Worm (Caenorhabditis elegans) whole organism, L4 larva: Measurements from ENCODE around the gene F49H12.3.

Source experiments
- daf-19 ChIP-seq: fragments of 200-800 bp; sonication (Bioruptor generic); conservative IDR thresholded peaks from 2 replicates; pipeline ENCODE4 v1.3.6; 2022; ENCODE audit warnings: missing genetic modification characterization, missing compliant biosample characterization
- dmd-6 ChIP-seq: fragments of 200-800 bp; sonication (Bioruptor generic); IDR thresholded peaks from 2 replicates; pipeline ENCODE4 v1.3.6; 2022; ENCODE audit warnings: missing genetic modification reagents, missing genetic modification characterization, missing compliant biosample characterization
- hlh-30 ChIP-seq: sonication (generic microtip); optimal IDR thresholded peaks from 2 replicates; lab custom pipeline; 2017; ENCODE audit warnings: antibody characterized with exemption, mild to moderate bottlenecking, missing genetic modification characterization, missing compliant biosample characterization; ENCODE audit not compliant: insufficient read depth
- hmg-1.1 ChIP-seq: fragments of 200-800 bp; sonication (Bioruptor generic); IDR thresholded peaks from 2 replicates; pipeline ENCODE4 v1.3.6; 2022; ENCODE audit warnings: missing genetic modification reagents, missing genetic modification characterization, missing compliant biosample characterization
- lsy-2 ChIP-seq, 2 experiments: fragments of 150-350 bp in 1 of 2; sonication (generic microtip) in 1 of 2; optimal IDR thresholded peaks; 2 replicates each; lab custom pipeline; 2014 to 2017; ENCODE audit warnings: missing biosample characterization in 2 of 2, missing genetic modification characterization in 2 of 2
- mes-2 ChIP-seq: sonication (generic microtip); optimal IDR thresholded peaks from 2 replicates; lab custom pipeline; 2016; ENCODE audit warnings: missing genotype, mild to moderate bottlenecking, missing genetic modification characterization, missing compliant biosample characterization; ENCODE audit not compliant: poor library complexity, severe bottlenecking
- mxl-2 ChIP-seq: fragments of 200-800 bp; sonication (Bioruptor generic); conservative IDR thresholded peaks from 2 replicates; pipeline ENCODE4 v1.3.6; 2022; ENCODE audit warnings: missing genetic modification reagents, missing genetic modification characterization, missing compliant biosample characterization
- nhr-42 ChIP-seq: fragments of 200-800 bp; sonication (Bioruptor generic); IDR thresholded peaks from 2 replicates; pipeline ENCODE4 v1.3.6; 2022; ENCODE audit warnings: missing genetic modification characterization, missing compliant biosample characterization
- saeg-2 ChIP-seq: fragments of 200-800 bp; sonication (Bioruptor generic); IDR thresholded peaks from 2 replicates; pipeline ENCODE4 v1.3.6; 2022; ENCODE audit warnings: missing genetic modification reagents, missing genetic modification characterization, missing compliant biosample characterization
- set-16 ChIP-seq: fragments of 200-800 bp; sonication (Bioruptor generic); IDR thresholded peaks from 2 replicates; pipeline ENCODE4 v1.3.6; 2022; ENCODE audit warnings: missing genetic modification reagents, missing genetic modification characterization, missing compliant biosample characterization

The F49H12.3 gene

ce11 chrX:2130141-2130540 lies 46.0 kb downstream of the F49H12.3 start, which contains the start of gene F53B1.8:
F53B1.8 (minus strand) TSS chrX:2130241.
- TF ChIP-seq mxl-2 (no peak), daf-19 (GFP tag; lab: Robert Waterston, UW) (no peak), saeg-2 (GFP tag; lab: Robert Waterston, UW) (no peak), nhr-42 (GFP tag; lab: Robert Waterston, UW) (no peak), dmd-6 (no peak)

- TF ChIP-seq hmg-1.1 (GFP tag; lab: Robert Waterston, UW) (0 out of 2 replicates have a peak, but pooled peaks have one; percentile 9), set-16 (GFP tag; lab: Robert Waterston, UW) (peak; percentile 8; the same call in 1 of the 2 replicates), lsy-2 (tag; optimal IDR thresholded peaks at IDR 0.05; lab: Kevin White, UChicago) (no peak), hlh-30 (tag; lab: Kevin White, UChicago) (peak; percentile 17), mes-2 (tag; lab: Kevin White, UChicago) (peak; percentile 6)
These were observed 47.5 kb downstream of the F49H12.3 start, which contains the start of gene F53B1.9 for ce11 chrX:2131650-2132049. F53B1.9 (minus strand) TSS chrX:2131844.
